Worm (Caenorhabditis elegans) whole organism, L1 larva: ENCODE data around the gene srt-6.

ENCODE experiments used
- aly-2 ChIP-seq: fragments of 150-350 bp; optimal IDR thresholded peaks from 2 replicates; lab custom pipeline; 2014; ENCODE audit warnings: missing biosample characterization, missing genetic modification characterization
- ama-1 ChIP-seq: fragments of 150-350 bp; optimal IDR thresholded peaks from 2 replicates; lab custom pipeline; 2014
- ceh-82 ChIP-seq, 3 experiments: fragments of 150-350 bp in 1 of 3; sonication (generic microtip) in 2 of 3; optimal IDR thresholded peaks; 2 replicates each; lab custom pipeline; 2014 to 2017; ENCODE audit warnings: missing biosample characterization in 3 of 3, missing genetic modification characterization in 3 of 3
- ceh-88 ChIP-seq: fragments of 200-800 bp; sonication (Bioruptor generic); IDR thresholded peaks from 2 replicates; pipeline ENCODE4 v1.3.6; 2022; ENCODE audit warnings: missing genetic modification characterization, missing compliant biosample characterization
- fkh-10 ChIP-seq: sonication (generic microtip); optimal IDR thresholded peaks from 2 replicates; lab custom pipeline; 2017; ENCODE audit warnings: missing biosample characterization, missing genetic modification reagents, missing genetic modification characterization
- fkh-4 ChIP-seq: sonication (generic microtip); optimal IDR thresholded peaks from 2 replicates; lab custom pipeline; 2016; ENCODE audit warnings: missing compliant biosample characterization, missing genetic modification characterization, borderline replicate concordance
- grh-1 ChIP-seq: fragments of 200-800 bp; sonication (Bioruptor generic); IDR thresholded peaks from 2 replicates; pipeline ENCODE4 v1.3.6; 2022; ENCODE audit warnings: missing genetic modification reagents, missing genetic modification characterization, missing compliant biosample characterization
- lin-13 ChIP-seq: fragments of 150-350 bp; optimal IDR thresholded peaks from 2 replicates; lab custom pipeline; 2014; ENCODE audit warnings: missing biosample characterization, missing genetic modification reagents, missing genetic modification characterization
- lin-14 ChIP-seq: fragments of 200-800 bp; sonication (Bioruptor generic); optimal IDR thresholded peaks from 2 replicates; lab custom pipeline; 2018; ENCODE audit warnings: mild to moderate bottlenecking, missing genetic modification characterization, moderate library complexity, missing compliant biosample characterization
- mab-9 ChIP-seq: fragments of 200-800 bp; sonication (Bioruptor generic); IDR thresholded peaks from 2 replicates; pipeline ENCODE4 v1.3.6; 2022; ENCODE audit warnings: missing genetic modification reagents, missing genetic modification characterization, missing compliant biosample characterization
- nhr-11 ChIP-seq: fragments of 150-350 bp; optimal IDR thresholded peaks from 2 replicates; lab custom pipeline; 2014; ENCODE audit warnings: missing biosample characterization, missing genetic modification characterization
- nhr-76 ChIP-seq: sonication (generic microtip); optimal IDR thresholded peaks from 2 replicates; lab custom pipeline; 2017; ENCODE audit warnings: missing biosample characterization, missing genetic modification characterization
- nhr-77 ChIP-seq: fragments of 150-350 bp; optimal IDR thresholded peaks from 2 replicates; lab custom pipeline; 2014; ENCODE audit warnings: missing biosample characterization, missing genetic modification characterization
- skn-1 ChIP-seq: fragments of 150-350 bp; optimal IDR thresholded peaks from 2 replicates; lab custom pipeline; 2014; ENCODE audit warnings: missing biosample characterization, missing genetic modification characterization

- no peak for TF ChIP-seq aly-2 (tag; lab: Kevin White, UChicago)
- no peak for TF ChIP-seq grh-1
- no peak for TF ChIP-seq lin-14 (GFP tag; lab: Kevin White, UChicago)
- TF ChIP-seq skn-1: no peak
- TF ChIP-seq fkh-10: no peak
- TF ChIP-seq fkh-4 (tag; lab: Kevin White, UChicago): no peak
- no peak for TF ChIP-seq mab-9 (GFP tag; lab: Robert Waterston, UW)
- no peak for TF ChIP-seq ceh-88 (GFP tag; lab: Robert Waterston, UW)
- no peak for TF ChIP-seq lin-13 (GFP tag; lab: Kevin White, UChicago)
- no peak for TF ChIP-seq nhr-77 (tag; lab: Kevin White, UChicago)
- no peak for TF ChIP-seq ama-1 (lab: Kevin White, UChicago)
- TF ChIP-seq nhr-11 (tag; lab: Kevin White, UChicago): no peak
- TF ChIP-seq ceh-82 (tag; optimal IDR thresholded peaks at IDR 0.05; lab: Kevin White, UChicago): no peak
- no peak for TF ChIP-seq nhr-76 (tag; lab: Kevin White, UChicago)
These were observed 46.9 kb downstream of the srt-6 start, which contains the start of gene cyp-35A1 for ce11 chrV:7361673-7362072.
